Fruit fly (Drosophila melanogaster): ENCODE measurements around the gene D19A.

D19A gene

DNA sequence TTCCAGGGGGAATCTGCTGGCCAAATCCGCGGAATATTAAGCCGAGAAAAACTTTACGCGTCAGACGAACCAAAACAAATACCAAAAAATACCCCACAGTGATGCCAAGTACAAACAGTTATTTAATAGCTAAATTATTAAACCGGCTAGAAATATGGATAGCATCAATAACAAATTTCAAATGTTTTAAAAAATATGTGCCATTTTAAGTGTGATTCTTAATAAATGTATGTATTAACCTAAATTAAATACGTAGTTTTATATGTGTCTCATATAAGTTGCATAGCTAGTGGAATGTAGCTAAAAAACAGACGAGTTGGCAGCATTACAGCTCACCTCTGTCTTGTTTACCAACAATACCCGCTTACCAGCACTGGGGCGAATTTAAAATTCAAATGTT lies 7.1 kb downstream of the D19A start, which contains the start of gene CG10274 (continued):
- TF ChIP-seq CG2712 (tag; optimal IDR thresholded peaks at IDR 0.05) = peak; percentile 83
- TF ChIP-seq dysf (GFP tag; IDR thresholded peaks at IDR 0.05) = peak; percentile 66; the same call in 1 of the 3 replicates
- peak; percentile 80 for TF ChIP-seq Hr3 (GFP tag; optimal IDR thresholded peaks at IDR 0.05)
- TF ChIP-seq Adf1 (GFP tag; IDR thresholded peaks at IDR 0.05) = no peak; the same call in 1 of the 2 replicates
- TF ChIP-seq tll (GFP tag; optimal IDR thresholded peaks at IDR 0.05) = peak in 1 of 2 experiments; percentile 44
- no peak for TF ChIP-seq dan (GFP tag; IDR thresholded peaks at IDR 0.05)
- no peak for TF ChIP-seq sr (GFP tag; IDR thresholded peaks at IDR 0.05)
- TF ChIP-seq corto (GFP tag; optimal IDR thresholded peaks at IDR 0.05) = no peak
- peak; percentile 24 for TF ChIP-seq org-1 (GFP tag; optimal IDR thresholded peaks at IDR 0.05)
- peak; percentile 41 for TF ChIP-seq CG34376 (GFP tag; optimal IDR thresholded peaks at IDR 0.05)
- no peak for TF ChIP-seq ash1 (GFP tag; optimal IDR thresholded peaks at IDR 0.05)
- no peak for TF ChIP-seq yki (optimal IDR thresholded peaks at IDR 0.05)
- TF ChIP-seq zfh2 (GFP tag; optimal IDR thresholded peaks at IDR 0.05) = peak; percentile 80
- no peak for TF ChIP-seq disco-r (GFP tag; optimal IDR thresholded peaks at IDR 0.05)
- peak; percentile 98 for TF ChIP-seq trem (tag; optimal IDR thresholded peaks at IDR 0.05)
- peak; percentile 34; the same call in 1 of the 2 replicates for TF ChIP-seq CG6689 (GFP tag; IDR thresholded peaks at IDR 0.05)
- TF ChIP-seq CG18764 (GFP tag; optimal IDR thresholded peaks at IDR 0.05) = peak; percentile 72
- TF ChIP-seq Awh (GFP tag; IDR thresholded peaks at IDR 0.05) = no peak
- peak; percentile 44 for TF ChIP-seq Sry-δ (GFP tag; optimal IDR thresholded peaks at IDR 0.05)
- no peak for TF ChIP-seq unpg (GFP tag; optimal IDR thresholded peaks at IDR 0.05)
- no peak for TF ChIP-seq zen2 (GFP tag; IDR thresholded peaks at IDR 0.05; ENCODE audit: partially characterized antibody)
- TF ChIP-seq ab (GFP tag; optimal IDR thresholded peaks at IDR 0.05) = peak; percentile 48
- no peak for TF ChIP-seq cas (GFP tag; IDR thresholded peaks at IDR 0.05)
- no peak for TF ChIP-seq D (optimal IDR thresholded peaks at IDR 0.05)
- TF ChIP-seq D (GFP tag; optimal IDR thresholded peaks at IDR 0.05) = peak; percentile 29
- peak; percentile 55 for TF ChIP-seq Lhr (GFP tag; optimal IDR thresholded peaks at IDR 0.05)
- TF ChIP-seq her (GFP tag; optimal IDR thresholded peaks at IDR 0.05) = peak; percentile 13
- TF ChIP-seq ase (GFP tag; IDR thresholded peaks at IDR 0.05) = 0 out of 3 replicates have a peak, but pooled peaks have one; percentile 13
- peak; percentile 78 for TF ChIP-seq E2f2 (GFP tag; IDR thresholded peaks at IDR 0.05)
- peak; percentile 79 for TF ChIP-seq az2 (GFP tag; optimal IDR thresholded peaks at IDR 0.05)
- peak; percentile 58 for TF ChIP-seq Side (GFP tag; optimal IDR thresholded peaks at IDR 0.05)
- no peak for TF ChIP-seq Rx (GFP tag; IDR thresholded peaks at IDR 0.05)
- TF ChIP-seq dm (GFP tag; optimal IDR thresholded peaks at IDR 0.05) = peak; percentile 30
- TF ChIP-seq pho (GFP tag; optimal IDR thresholded peaks at IDR 0.05) = peak; percentile 89
- TF ChIP-seq C15 (GFP tag; IDR thresholded peaks at IDR 0.05) = no peak; the same call in 2 of the 3 replicates
- TF ChIP-seq CG31441 (GFP tag; IDR thresholded peaks at IDR 0.05) = no peak; the same call in 1 of the 2 replicates
- peak; percentile 62 for TF ChIP-seq CG33213 (GFP tag; optimal IDR thresholded peaks at IDR 0.05)
- no peak for TF ChIP-seq CG6791 (GFP tag; IDR thresholded peaks at IDR 0.05; ENCODE audit: partially characterized antibody)
- no peak for TF ChIP-seq sim (GFP tag; IDR thresholded peaks at IDR 0.05)
- TF ChIP-seq Usf (GFP tag; optimal IDR thresholded peaks at IDR 0.05) = peak; percentile 47
- TF ChIP-seq Xbp1 (GFP tag; optimal IDR thresholded peaks at IDR 0.05) = peak; percentile 87
- peak; percentile 44; the same call in 2 of the 3 replicates for TF ChIP-seq B-H1 (GFP tag; IDR thresholded peaks at IDR 0.05)
- TF ChIP-seq CG10462 (GFP tag; optimal IDR thresholded peaks at IDR 0.05) = peak; percentile 62
- TF ChIP-seq sens-2 (GFP tag; IDR thresholded peaks at IDR 0.05) = no peak
- no peak for TF ChIP-seq CG10321 (GFP tag; IDR thresholded peaks at IDR 0.05)
- TF ChIP-seq Scr (GFP tag; IDR thresholded peaks at IDR 0.05; ENCODE audit: partially characterized antibody) = no peak
- TF ChIP-seq CG14441 (GFP tag; IDR thresholded peaks at IDR 0.05) = peak; percentile 61
- peak in 1 of 3 experiments; percentile 39 for TF ChIP-seq Stat92E (GFP tag; optimal IDR thresholded peaks at IDR 0.05)
- TF ChIP-seq Sry-β (GFP tag; optimal IDR thresholded peaks at IDR 0.05) = peak; percentile 100
- TF ChIP-seq CG7928 (GFP tag; optimal IDR thresholded peaks at IDR 0.05) = peak; percentile 18
- TF ChIP-seq CG3163 (GFP tag; optimal IDR thresholded peaks at IDR 0.05) = peak; percentile 15
- TF ChIP-seq Pdp1 (GFP tag; optimal IDR thresholded peaks at IDR 0.05) = peak in 1 of 2 experiments; percentile 67
